Worm (Caenorhabditis elegans) whole organism, midembryonic: Measurements from ENCODE around the gene clec-126.

ENCODE experiments used
- T22C8.4 ChIP-seq: fragments of 200-800 bp; sonication (Bioruptor generic); IDR thresholded peaks from 2 replicates; pipeline ENCODE4 v1.3.6; 2022; ENCODE audit warnings: missing genetic modification characterization, missing compliant biosample characterization
- cog-1 ChIP-seq: sonication (generic microtip); optimal IDR thresholded peaks from 2 replicates; lab custom pipeline; 2016; ENCODE audit warnings: missing genetic modification characterization, missing compliant biosample characterization
- flt-1 ChIP-seq: fragments of 200-800 bp; sonication (Bioruptor generic); IDR thresholded peaks from 2 replicates; pipeline ENCODE4 v1.3.6; 2022; ENCODE audit warnings: missing genetic modification characterization, missing compliant biosample characterization
- klf-2 ChIP-seq: fragments of 200-800 bp; sonication (Bioruptor generic); conservative IDR thresholded peaks from 2 replicates; pipeline ENCODE4 v1.3.6; 2022; ENCODE audit warnings: missing genetic modification reagents, missing genetic modification characterization, missing compliant biosample characterization
- med-1 ChIP-seq: sonication (generic microtip); optimal IDR thresholded peaks from 2 replicates; lab custom pipeline; 2017; ENCODE audit warnings: missing genetic modification characterization, mild to moderate bottlenecking, missing compliant biosample characterization, antibody characterized with exemption, missing genetic modification reagents; ENCODE audit not compliant: insufficient read depth
- ref-1 ChIP-seq: fragments of 200-800 bp; sonication (Bioruptor generic); conservative IDR thresholded peaks from 2 replicates; pipeline ENCODE4 v1.3.6; 2022; ENCODE audit warnings: missing genetic modification reagents, missing genetic modification characterization, missing compliant biosample characterization
- tab-1 ChIP-seq: fragments of 200-800 bp; sonication (Bioruptor generic); IDR thresholded peaks from 2 replicates; pipeline ENCODE4 v1.3.6; 2022; ENCODE audit warnings: missing genetic modification characterization, missing compliant biosample characterization
- ztf-23 ChIP-seq: fragments of 200-800 bp; sonication (Bioruptor generic); IDR thresholded peaks from 2 replicates; pipeline ENCODE4 v1.3.6; 2022; ENCODE audit warnings: missing genetic modification reagents, missing genetic modification characterization, missing compliant biosample characterization
- ztf-29 ChIP-seq: fragments of 200-800 bp; sonication (Bioruptor generic); IDR thresholded peaks from 2 replicates; pipeline ENCODE4 v1.3.6; 2022; ENCODE audit warnings: missing genetic modification reagents, missing genetic modification characterization, missing compliant biosample characterization

Gene clec-126

ce11 chrII:3515384-3516053 is 3.8 kb upstream of the clec-126 start, which contains the start of the genes Y49F6B.14 and clec-125:
TSS of gene Y49F6B.14 (minus strand) at chrII:3515484.
TSS of gene clec-125 (plus strand) at chrII:3516003.
- TF ChIP-seq klf-2 (GFP tag; lab: Robert Waterston, UW) (no peak), flt-1 (no peak), ref-1 (GFP tag; lab: Robert Waterston, UW) (no peak), T22C8.4 (GFP tag; lab: Robert Waterston, UW) (no peak), med-1 (GFP tag; lab: Kevin White, UChicago) (no peak), ztf-29 (no peak), ztf-23 (no peak), cog-1 (tag; lab: Kevin White, UChicago) (no peak)

ce11 chrII:3516175-3516574 is 3.1 kb upstream of the clec-126 start:
- TF ChIP-seq ztf-23: no peak
- no peak for TF ChIP-seq klf-2 (GFP tag; lab: Robert Waterston, UW)
- TF ChIP-seq flt-1: no peak
- no peak for TF ChIP-seq tab-1 (GFP tag; lab: Robert Waterston, UW)

- TF ChIP-seq ztf-29 (peak; percentile 87), med-1 (GFP tag; lab: Kevin White, UChicago) (peak; percentile 43), T22C8.4 (GFP tag; lab: Robert Waterston, UW) (peak; percentile 92), ztf-23 (peak; percentile 93), ref-1 (GFP tag; lab: Robert Waterston, UW) (peak; percentile 89), flt-1 (peak; percentile 95), tab-1 (GFP tag; lab: Robert Waterston, UW) (peak; percentile 96), cog-1 (tag; lab: Kevin White, UChicago) (peak; percentile 4), klf-2 (GFP tag; lab: Robert Waterston, UW) (peak; percentile 91)
Measured at ce11 chrII:3520988-3521850, 1.9 kb downstream of the clec-126 start, which contains the start of gene W09G10.9. TSS of gene W09G10.9 (plus strand) at chrII:3521800.

ce11 chrII:3523547-3523946 is 4.3 kb downstream of the clec-126 start:
- peak; percentile 74 for TF ChIP-seq flt-1

ce11 chrII:3524097-3524496 is 4.8 kb downstream of the clec-126 start, which contains the start of gene col-72:
TSS of gene col-72 (minus strand) at chrII:3524197.
- TF ChIP-seq ztf-23: no peak
- TF ChIP-seq tab-1 (GFP tag; lab: Robert Waterston, UW): no peak
- TF ChIP-seq klf-2 (GFP tag; lab: Robert Waterston, UW): no peak
- TF ChIP-seq T22C8.4 (GFP tag; lab: Robert Waterston, UW): no peak
- no peak for TF ChIP-seq ztf-29
- no peak for TF ChIP-seq ref-1 (GFP tag; lab: Robert Waterston, UW)
- TF ChIP-seq flt-1: no peak

ce11 chrII:3527460-3527859 is 8.2 kb downstream of the clec-126 start:
- no peak for TF ChIP-seq ztf-29
- no peak for TF ChIP-seq T22C8.4 (GFP tag; lab: Robert Waterston, UW)
- no peak for TF ChIP-seq ztf-23
- no peak for TF ChIP-seq ref-1 (GFP tag; lab: Robert Waterston, UW)
- no peak for TF ChIP-seq med-1 (GFP tag; lab: Kevin White, UChicago)
- no peak for TF ChIP-seq flt-1
- no peak for TF ChIP-seq cog-1 (tag; lab: Kevin White, UChicago)
- TF ChIP-seq klf-2 (GFP tag; lab: Robert Waterston, UW): no peak
- TF ChIP-seq tab-1 (GFP tag; lab: Robert Waterston, UW): no peak

- TF ChIP-seq ztf-23: no peak
- no peak for TF ChIP-seq tab-1 (GFP tag; lab: Robert Waterston, UW)
- no peak for TF ChIP-seq ztf-29
- TF ChIP-seq klf-2 (GFP tag; lab: Robert Waterston, UW): no peak
- no peak for TF ChIP-seq T22C8.4 (GFP tag; lab: Robert Waterston, UW)
- no peak for TF ChIP-seq flt-1
- TF ChIP-seq ref-1 (GFP tag; lab: Robert Waterston, UW): no peak
- no peak for TF ChIP-seq cog-1 (tag; lab: Kevin White, UChicago)
Measured at ce11 chrII:3528256-3528655, 9.0 kb downstream of the clec-126 start, which contains the start of gene ncs-6. TSS of gene ncs-6 (minus strand) at chrII:3528516.

- TF ChIP-seq ztf-23 (no peak), tab-1 (GFP tag; lab: Robert Waterston, UW) (no peak), ztf-29 (no peak), klf-2 (GFP tag; lab: Robert Waterston, UW) (no peak), flt-1 (no peak), med-1 (GFP tag; lab: Kevin White, UChicago) (no peak), T22C8.4 (GFP tag; lab: Robert Waterston, UW) (no peak), cog-1 (tag; lab: Kevin White, UChicago) (no peak), ref-1 (GFP tag; lab: Robert Waterston, UW) (no peak)
Measured at ce11 chrII:3540151-3540550, 20.9 kb downstream of the clec-126 start.

- TF ChIP-seq T22C8.4 (GFP tag; lab: Robert Waterston, UW) (no peak), ztf-23 (no peak), ztf-29 (no peak), klf-2 (GFP tag; lab: Robert Waterston, UW) (no peak), cog-1 (tag; lab: Kevin White, UChicago) (no peak), tab-1 (GFP tag; lab: Robert Waterston, UW) (no peak), med-1 (GFP tag; lab: Kevin White, UChicago) (no peak), flt-1 (no peak), ref-1 (GFP tag; lab: Robert Waterston, UW) (no peak)
Measured at ce11 chrII:3546381-3546931, 27.2 kb downstream of the clec-126 start, which contains the start of gene apd-3. TSS of gene apd-3 (minus strand) at chrII:3546431.
